Fruit fly (Drosophila melanogaster) Kc167 (cell line): ENCODE results near the gene CG9330.

Source experiments
- Myc ChIP-seq: fragments of >200 bp; optimal IDR thresholded peaks from 2 replicates; lab custom pipeline; 2017; ENCODE audit warnings: missing external identifiers
- Sin3A ChIP-seq: fragments of >200 bp; optimal IDR thresholded peaks from 2 replicates; lab custom pipeline; 2018; ENCODE audit warnings: missing external identifiers
- h ChIP-seq: fragments of >200 bp; optimal IDR thresholded peaks from 3 replicates; lab custom pipeline; 2018; ENCODE audit warnings: missing external identifiers
- insv ChIP-seq: fragments of >200 bp; optimal IDR thresholded peaks from 3 replicates; lab custom pipeline; 2018; ENCODE audit warnings: missing external identifiers
- psq ChIP-seq: fragments of >200 bp; optimal IDR thresholded peaks from 2 replicates; lab custom pipeline; 2017; ENCODE audit warnings: missing external identifiers
- ttk ChIP-seq: sonication (Bioruptor generic); optimal IDR thresholded peaks from 2 replicates; lab custom pipeline; 2017; ENCODE audit warnings: missing external identifiers

CG9330 gene

dm6 chr3L:19560005-19560694 lies 25.9 kb upstream of the CG9330 start:
- TF ChIP-seq ttk (lab: Kevin White, UChicago) (no peak), insv (lab: Kevin White, UChicago) (no peak), Sin3A (no peak), psq (lab: Kevin White, UChicago) (no peak), Myc (no peak), h (no peak)

dm6 chr3L:19560695-19561246 lies 25.3 kb upstream of the CG9330 start:
- no peak for TF ChIP-seq insv (lab: Kevin White, UChicago)
- TF ChIP-seq h = no peak
- no peak for TF ChIP-seq Sin3A
- no peak for TF ChIP-seq Myc
- TF ChIP-seq ttk (lab: Kevin White, UChicago) = no peak
- no peak for TF ChIP-seq psq (lab: Kevin White, UChicago)

dm6 chr3L:19561745-19562144 lies 24.3 kb upstream of the CG9330 start:
- TF ChIP-seq h (no peak), Myc (no peak), Sin3A (no peak), ttk (lab: Kevin White, UChicago) (no peak), insv (lab: Kevin White, UChicago) (no peak)

dm6 chr3L:19562146-19562700 lies 23.8 kb upstream of the CG9330 start:
- TF ChIP-seq ttk (lab: Kevin White, UChicago) (no peak), h (no peak), psq (lab: Kevin White, UChicago) (no peak), insv (lab: Kevin White, UChicago) (no peak), Sin3A (no peak), Myc (no peak)

dm6 chr3L:19563014-19563413 lies 23.0 kb upstream of the CG9330 start:
- TF ChIP-seq psq (lab: Kevin White, UChicago) = no peak
- TF ChIP-seq h = no peak
- TF ChIP-seq Sin3A = no peak
- TF ChIP-seq ttk (lab: Kevin White, UChicago) = no peak
- TF ChIP-seq Myc = no peak
- TF ChIP-seq insv (lab: Kevin White, UChicago) = no peak

- no peak for TF ChIP-seq Sin3A
- TF ChIP-seq h = no peak
- TF ChIP-seq insv (lab: Kevin White, UChicago) = no peak
- TF ChIP-seq ttk (lab: Kevin White, UChicago) = no peak
- no peak for TF ChIP-seq Myc
- TF ChIP-seq psq (lab: Kevin White, UChicago) = no peak
Measured at dm6 chr3L:19564905-19565700, 20.9 kb upstream of the CG9330 start.

- TF ChIP-seq ttk (lab: Kevin White, UChicago) = no peak
- TF ChIP-seq insv (lab: Kevin White, UChicago) = no peak
- TF ChIP-seq psq (lab: Kevin White, UChicago) = no peak
- TF ChIP-seq Myc = no peak
- no peak for TF ChIP-seq Sin3A
- no peak for TF ChIP-seq h
Measured at dm6 chr3L:19566127-19566526, 19.9 kb upstream of the CG9330 start.

dm6 chr3L:19568999-19569398 lies 17.1 kb upstream of the CG9330 start:
- no peak for TF ChIP-seq h
- no peak for TF ChIP-seq psq (lab: Kevin White, UChicago)
- no peak for TF ChIP-seq ttk (lab: Kevin White, UChicago)
- no peak for TF ChIP-seq Myc
- TF ChIP-seq insv (lab: Kevin White, UChicago) = no peak
- no peak for TF ChIP-seq Sin3A

- TF ChIP-seq insv (lab: Kevin White, UChicago) (no peak), psq (lab: Kevin White, UChicago) (no peak), h (no peak), Myc (no peak), ttk (lab: Kevin White, UChicago) (no peak), Sin3A (no peak)
Measured at dm6 chr3L:19569407-19569806, 16.6 kb upstream of the CG9330 start.

dm6 chr3L:19574452-19574851 lies 11.6 kb upstream of the CG9330 start:
- TF ChIP-seq insv (lab: Kevin White, UChicago) (no peak), ttk (lab: Kevin White, UChicago) (no peak), Myc (no peak), Sin3A (no peak), psq (lab: Kevin White, UChicago) (no peak), h (no peak)

- TF ChIP-seq h (no peak), Myc (no peak), ttk (lab: Kevin White, UChicago) (no peak), Sin3A (no peak), psq (lab: Kevin White, UChicago) (no peak), insv (lab: Kevin White, UChicago) (no peak)
Measured at dm6 chr3L:19575650-19576049, 10.4 kb upstream of the CG9330 start.

dm6 chr3L:19579346-19579745 lies 6.7 kb upstream of the CG9330 start:
- TF ChIP-seq psq (lab: Kevin White, UChicago) (no peak), h (no peak), Sin3A (no peak)
